Fruit fly (Drosophila melanogaster): ENCODE results near the gene CG11164.
A peak's percentile ranks its signal among the peaks of the same experiment; 100 is the strongest.

CG11164 gene

DNA sequence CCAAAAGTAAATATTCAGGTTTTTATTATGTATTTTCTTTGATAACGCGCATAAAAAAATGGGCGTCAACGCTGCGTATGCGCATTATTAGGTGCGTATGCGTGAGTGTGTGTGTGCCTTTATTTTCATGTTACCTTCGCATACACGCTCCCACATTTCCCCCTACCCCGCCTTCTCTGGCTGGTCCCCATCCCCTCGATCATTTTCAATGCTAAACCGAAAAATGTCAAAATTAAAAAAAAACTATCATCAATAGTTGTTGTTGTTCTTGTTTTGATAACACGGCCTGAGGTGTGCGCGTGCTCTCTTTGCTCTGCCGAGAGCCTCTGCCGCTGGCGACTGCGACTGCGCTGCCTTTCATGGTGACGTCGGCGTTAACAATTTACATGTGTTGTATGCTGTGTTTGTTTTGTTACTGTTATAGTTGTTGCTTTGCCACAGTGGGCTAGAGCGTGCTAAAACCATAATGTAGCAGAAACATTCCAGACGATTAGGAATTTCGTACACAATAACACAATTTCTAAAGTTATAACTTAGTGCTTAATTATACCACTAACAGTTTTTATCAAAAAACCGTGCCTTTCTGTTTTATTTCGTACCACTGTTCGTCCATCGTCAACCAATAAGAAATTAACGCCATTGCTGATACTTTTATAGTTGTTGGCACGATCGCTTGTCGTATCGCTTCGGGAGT lies 27.7 kb upstream of the CG11164 start:
- peak; percentile 97 for TF ChIP-seq CG17801 (GFP tag; optimal IDR thresholded peaks at IDR 0.05; ENCODE audit: partially characterized antibody)

DNA sequence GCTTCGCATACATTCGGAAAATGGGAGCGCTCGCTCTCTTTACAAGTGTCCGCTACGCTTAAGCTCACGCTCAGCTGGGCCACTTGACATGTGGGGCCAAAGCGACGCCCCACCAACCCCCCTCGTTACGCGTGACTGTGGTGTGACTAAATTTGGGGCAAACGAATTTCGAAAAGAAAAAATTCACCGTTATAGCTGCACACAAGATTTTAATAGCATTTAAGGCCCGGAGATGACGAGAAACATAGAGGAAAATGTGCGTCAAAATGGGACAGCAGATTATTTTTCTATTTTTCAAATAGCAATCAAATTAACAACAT lies 27.2 kb upstream of the CG11164 start:
- TF ChIP-seq CG17801 (GFP tag; optimal IDR thresholded peaks at IDR 0.05; ENCODE audit: partially characterized antibody) = no peak

DNA sequence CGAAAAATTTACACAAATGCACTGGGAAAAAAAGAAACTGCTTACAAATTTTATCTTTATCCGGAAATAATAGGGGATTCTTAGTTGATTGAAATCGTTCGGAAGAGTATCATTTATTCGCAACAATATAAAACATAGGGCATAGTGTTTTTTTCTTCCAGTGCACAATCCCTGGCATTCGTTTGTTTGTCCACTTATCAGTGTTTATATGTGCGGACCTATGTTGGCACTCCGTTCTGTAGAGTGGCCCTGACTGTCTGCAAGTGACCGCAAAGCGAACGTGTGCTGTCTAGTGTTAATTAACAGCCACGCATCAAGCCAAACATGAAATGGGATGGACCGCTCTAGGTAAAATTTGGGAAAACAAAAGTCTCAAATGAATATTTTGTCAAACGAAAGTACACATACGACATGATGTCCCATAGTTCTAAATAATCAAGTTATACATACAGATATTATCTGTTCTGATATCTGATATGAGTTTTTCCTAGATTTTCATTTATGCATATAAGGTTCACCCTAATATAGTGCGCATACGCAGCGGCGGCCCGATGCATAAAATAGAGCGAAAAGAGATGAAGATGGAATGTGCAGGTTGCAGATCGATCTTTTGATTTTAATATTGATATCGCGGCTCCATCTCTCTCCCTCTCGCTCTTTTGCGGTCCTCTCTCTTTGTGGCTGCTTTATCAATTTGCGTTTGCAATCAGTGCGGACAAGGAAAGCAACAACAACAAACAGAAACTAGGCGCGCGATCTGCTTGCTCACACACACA lies 26.5 kb upstream of the CG11164 start:
- peak; percentile 81 for TF ChIP-seq CG17801 (GFP tag; optimal IDR thresholded peaks at IDR 0.05; ENCODE audit: partially characterized antibody)

DNA sequence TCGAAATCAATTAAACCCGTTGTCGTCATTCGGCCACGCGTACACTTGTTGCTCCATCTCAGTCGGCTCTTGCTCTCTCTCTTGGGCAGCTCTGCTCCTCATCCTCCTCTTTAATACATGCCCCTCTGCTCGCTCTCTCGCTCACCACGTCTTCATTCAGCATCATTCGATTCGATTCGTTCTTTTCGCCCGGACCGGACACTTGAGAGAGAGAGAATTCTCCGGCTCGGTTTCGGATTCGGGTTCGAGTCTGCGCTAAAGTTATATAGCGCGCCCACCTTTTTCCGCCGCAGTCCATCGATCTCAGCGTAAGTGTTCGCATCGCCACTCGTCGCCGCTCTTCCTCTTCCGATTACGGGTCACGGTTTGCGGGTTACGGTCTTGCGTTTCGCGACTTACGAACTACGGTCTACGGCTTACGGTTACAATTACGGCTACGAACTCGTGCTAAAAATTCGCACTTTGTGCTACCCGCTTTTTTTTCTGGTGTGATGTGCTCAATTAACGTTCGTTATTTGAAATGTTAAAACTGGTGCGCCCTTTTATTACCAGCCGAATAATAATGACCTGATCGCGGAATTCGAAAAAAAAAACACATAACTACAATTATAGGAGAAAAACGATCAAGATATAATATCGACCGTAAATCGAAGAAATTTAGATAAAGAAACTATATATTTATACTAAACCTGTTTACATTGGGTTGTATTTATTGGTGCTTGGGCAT lies 25.8 kb upstream of the CG11164 start:
- TF ChIP-seq CG17801 (GFP tag; optimal IDR thresholded peaks at IDR 0.05; ENCODE audit: partially characterized antibody) = peak; percentile 8

DNA sequence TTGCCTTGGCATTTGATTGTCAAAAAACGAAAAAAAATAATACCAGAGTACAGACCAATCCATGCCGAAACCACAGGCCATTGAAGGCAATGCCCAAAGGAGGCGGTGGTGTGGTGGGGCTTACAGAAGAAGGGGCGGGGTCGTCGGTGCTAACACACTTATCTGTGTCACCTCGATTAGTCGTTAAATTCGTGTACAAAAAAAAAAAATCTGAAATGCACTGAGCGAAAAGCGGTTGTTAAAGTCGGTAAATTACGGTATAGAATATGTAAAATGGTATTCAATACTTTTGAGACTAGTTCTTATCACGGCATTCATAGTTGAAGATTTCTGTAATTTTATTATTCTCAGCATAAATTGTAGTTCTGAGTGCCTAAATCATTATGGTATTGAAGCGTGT lies 23.9 kb upstream of the CG11164 start:
- no peak for TF ChIP-seq CG17801 (GFP tag; optimal IDR thresholded peaks at IDR 0.05; ENCODE audit: partially characterized antibody)

- TF ChIP-seq CG17801 (GFP tag; optimal IDR thresholded peaks at IDR 0.05; ENCODE audit: partially characterized antibody) = peak; percentile 52
Measured at dm6 chrX:13644696-13645393, 23.0 kb upstream of the CG11164 start.

- no peak for TF ChIP-seq CG17801 (GFP tag; optimal IDR thresholded peaks at IDR 0.05; ENCODE audit: partially characterized antibody)
Measured at dm6 chrX:13646175-13646574, 21.6 kb upstream of the CG11164 start.

DNA sequence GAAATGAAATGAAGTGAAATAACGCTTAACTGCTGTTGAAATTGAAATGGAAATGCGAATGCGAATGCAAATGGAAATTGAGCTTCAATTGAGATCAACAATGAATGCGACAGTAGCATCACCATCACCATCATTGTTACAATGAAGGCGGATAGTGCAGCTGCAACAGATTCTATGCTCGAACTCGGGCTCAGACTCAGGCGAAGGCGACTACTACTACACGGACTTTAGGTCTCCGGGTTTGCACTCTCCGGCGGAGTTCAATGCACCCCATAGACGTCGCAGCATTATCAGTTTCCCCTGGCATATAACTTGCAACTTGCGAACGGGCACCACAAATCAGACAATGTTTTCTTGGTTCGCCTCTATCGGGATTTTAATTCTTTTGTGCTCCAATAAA lies 19.0 kb upstream of the CG11164 start:
- no peak for TF ChIP-seq CG17801 (GFP tag; optimal IDR thresholded peaks at IDR 0.05; ENCODE audit: partially characterized antibody)

dm6 chrX:13649801-13650200 lies 18.0 kb upstream of the CG11164 start:
- no peak for TF ChIP-seq CG17801 (GFP tag; optimal IDR thresholded peaks at IDR 0.05; ENCODE audit: partially characterized antibody)

dm6 chrX:13651170-13651569 lies 16.6 kb upstream of the CG11164 start:
- no peak for TF ChIP-seq CG17801 (GFP tag; optimal IDR thresholded peaks at IDR 0.05; ENCODE audit: partially characterized antibody)

- no peak for TF ChIP-seq CG17801 (GFP tag; optimal IDR thresholded peaks at IDR 0.05; ENCODE audit: partially characterized antibody)
Measured at dm6 chrX:13669366-13669765, 1.6 kb downstream of the CG11164 start, which contains the start of gene CG15760. Gene CG15760 (plus strand): TSS chrX:13669699.

dm6 chrX:13670329-13670847 lies 2.6 kb downstream of the CG11164 start:
- no peak for TF ChIP-seq CG17801 (GFP tag; optimal IDR thresholded peaks at IDR 0.05; ENCODE audit: partially characterized antibody)

DNA sequence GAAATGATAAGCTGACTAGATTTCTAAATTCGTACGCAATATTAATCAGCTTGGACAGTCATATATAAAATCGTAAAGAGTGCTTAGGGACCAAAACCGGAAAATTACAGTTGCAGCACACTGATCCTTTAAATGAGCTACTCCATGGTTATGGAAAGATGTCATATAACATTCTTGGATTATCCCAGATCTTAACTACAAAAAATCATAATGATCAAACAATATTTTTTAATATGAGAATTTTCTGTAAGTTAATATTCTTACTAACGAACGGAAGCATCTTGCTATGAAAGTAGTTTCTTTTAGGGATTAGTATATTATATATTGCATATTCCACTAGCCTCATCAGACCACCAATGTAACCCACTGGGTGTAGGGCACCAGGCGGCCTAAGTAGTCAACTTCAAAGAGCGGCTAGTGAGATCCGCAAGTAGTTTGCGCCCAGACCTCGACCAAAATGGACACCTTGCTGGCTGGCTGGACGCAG lies 8.7 kb downstream of the CG11164 start, which contains the start of gene CG11162:
TSS of gene CG11162 (plus strand) at position 437 of the 487 bp plus-strand sequence.
- TF ChIP-seq CG17801 (GFP tag; optimal IDR thresholded peaks at IDR 0.05; ENCODE audit: partially characterized antibody) = no peak

DNA sequence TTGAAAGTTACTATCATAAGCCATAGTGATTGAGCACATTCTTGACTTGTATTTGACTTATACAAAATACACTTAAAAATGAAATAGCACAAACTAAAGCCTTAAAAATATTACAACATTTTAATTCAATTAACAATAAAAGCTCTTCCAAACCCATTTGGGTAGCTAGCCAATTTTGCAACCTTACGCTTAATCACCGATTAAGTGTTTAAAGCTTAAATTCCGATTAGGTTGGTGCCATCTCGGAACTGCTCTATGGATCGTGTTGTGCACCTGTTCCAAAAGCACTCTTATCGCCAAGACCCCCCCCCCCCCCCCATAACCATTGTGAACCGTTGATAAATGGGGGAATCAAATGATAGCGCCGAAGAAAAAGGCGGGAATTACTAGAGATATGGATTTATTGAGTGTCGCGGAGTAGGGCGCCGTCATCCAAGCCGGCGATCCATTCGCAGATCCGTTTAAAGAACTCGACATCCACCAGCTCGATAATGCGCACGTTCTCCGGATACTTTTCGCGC lies 10.2 kb downstream of the CG11164 start:
- no peak for TF ChIP-seq CG17801 (GFP tag; optimal IDR thresholded peaks at IDR 0.05; ENCODE audit: partially characterized antibody)
